Worm (Caenorhabditis elegans): Measurements from ENCODE around the gene clh-6.
"Not testable (repeated sequence)": the region's sequence is repeated elsewhere in the genome, so short reads cannot be mapped to it uniquely, and the experiment has no call there.

Gene clh-6

ce11 chrV:12024273-12024672, 38.9 kb downstream of the clh-6 start (continued):
- TF ChIP-seq rec-8 (tag; optimal IDR thresholded peaks at IDR 0.05), result no peak
- no peak for TF ChIP-seq tbp1 (GFP tag; optimal IDR thresholded peaks at IDR 0.05)
- TF ChIP-seq tlf-1 (GFP tag; optimal IDR thresholded peaks at IDR 0.05), result no peak
- TF ChIP-seq ztf-28 (GFP tag; IDR thresholded peaks at IDR 0.05), result 0 out of 2 replicates have a peak, but pooled peaks have one; percentile 37
- no peak for TF ChIP-seq nhr-90 (tag; optimal IDR thresholded peaks at IDR 0.05)
- no peak for TF ChIP-seq F10E7.11 (tag; optimal IDR thresholded peaks at IDR 0.05)
- no peak for TF ChIP-seq attf-3 (GFP tag; conservative IDR thresholded peaks at IDR 0.05)
- no peak for TF ChIP-seq nhr-27 (tag; optimal IDR thresholded peaks at IDR 0.05)
- TF ChIP-seq lir-1 (GFP tag; conservative IDR thresholded peaks at IDR 0.05), result no peak
- no peak for TF ChIP-seq cebp-2 (GFP tag; IDR thresholded peaks at IDR 0.05)
- no peak for TF ChIP-seq let-607 (tag; optimal IDR thresholded peaks at IDR 0.05)
- no peak for TF ChIP-seq xnd-1 (tag; optimal IDR thresholded peaks at IDR 0.05)
- no peak for TF ChIP-seq ama-1 (optimal IDR thresholded peaks at IDR 0.05)
- no peak for TF ChIP-seq ama-1 (GFP tag; optimal IDR thresholded peaks at IDR 0.05)
- TF ChIP-seq hlh-12 (tag; optimal IDR thresholded peaks at IDR 0.05), result no peak
- TF ChIP-seq K11D2.4 (GFP tag; IDR thresholded peaks at IDR 0.05), result no peak
- no peak for TF ChIP-seq rcor-1 (GFP tag; IDR thresholded peaks at IDR 0.05)
- TF ChIP-seq B0035.1 (tag; optimal IDR thresholded peaks at IDR 0.05), result no peak
- peak; percentile 38; the same call in 1 of the 2 replicates for TF ChIP-seq ceh-100 (GFP tag; IDR thresholded peaks at IDR 0.05)
- TF ChIP-seq him-1 (tag; optimal IDR thresholded peaks at IDR 0.05), result no peak
- TF ChIP-seq madf-3 (GFP tag; IDR thresholded peaks at IDR 0.05), result no peak
- TF ChIP-seq ceh-27 (GFP tag; optimal IDR thresholded peaks at IDR 0.05), result peak; percentile 14
- TF ChIP-seq ets-4 (GFP tag; optimal IDR thresholded peaks at IDR 0.05), result no peak
- TF ChIP-seq ztf-6 (GFP tag; IDR thresholded peaks at IDR 0.05), result no peak
- no peak for TF ChIP-seq B0019.2 (GFP tag; conservative IDR thresholded peaks at IDR 0.05)
- TF ChIP-seq lsy-27 (tag; optimal IDR thresholded peaks at IDR 0.05; ENCODE audit: borderline replicate concordance, insufficient read depth), result no peak

DNA sequence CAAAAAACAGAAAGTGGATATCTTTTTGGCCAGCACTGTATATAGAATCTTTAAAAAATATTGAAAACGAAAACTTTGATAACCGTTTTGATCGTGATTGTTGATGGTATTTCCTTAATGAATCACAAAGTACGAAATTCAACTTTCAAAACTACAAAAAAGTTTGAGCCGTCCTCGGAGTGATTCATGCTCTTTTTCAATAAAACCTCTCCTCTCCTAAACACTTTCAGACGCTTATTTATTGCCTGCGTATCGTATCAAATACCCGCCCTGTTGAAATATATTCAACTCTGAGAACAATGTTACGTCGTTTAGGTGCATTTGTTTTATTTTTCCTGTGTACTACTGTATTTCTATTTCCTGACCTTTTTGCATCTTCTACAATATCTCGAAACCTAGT, 42.2 kb downstream of the clh-6 start:
- TF ChIP-seq ama-1 (optimal IDR thresholded peaks at IDR 0.05) (no peak), ama-1 (GFP tag; optimal IDR thresholded peaks at IDR 0.05) (no peak), nhr-80 (tag; optimal IDR thresholded peaks at IDR 0.05) (peak; percentile 69), lir-1 (GFP tag; conservative IDR thresholded peaks at IDR 0.05) (no peak), ceh-40 (GFP tag; IDR thresholded peaks at IDR 0.05) (no peak), ccch-3 (GFP tag; optimal IDR thresholded peaks at IDR 0.05) (no peak), attf-3 (GFP tag; conservative IDR thresholded peaks at IDR 0.05) (no peak)

ce11 chrV:12020026-12020425, 43.1 kb downstream of the clh-6 start, which contains the start of gene F10C2.3:
F10C2.3 (plus strand) TSS chrV:12020326.
- TF ChIP-seq lin-54 (GFP tag; optimal IDR thresholded peaks at IDR 0.05); C06A6.2 (GFP tag; conservative IDR thresholded peaks at IDR 0.05); rec-8 (tag; optimal IDR thresholded peaks at IDR 0.05): not testable (repeated sequence)

ce11 chrV:12013298-12013697, 49.9 kb downstream of the clh-6 start, which contains the start of gene add-2:
add-2 (minus strand) TSS chrV:12013406.
- TF ChIP-seq tbx-9 (tag; optimal IDR thresholded peaks at IDR 0.05; ENCODE audit: borderline replicate concordance), result no peak
- no peak for TF ChIP-seq nfya-2 (GFP tag; IDR thresholded peaks at IDR 0.05)
- TF ChIP-seq let-607 (tag; optimal IDR thresholded peaks at IDR 0.05), result no peak
- TF ChIP-seq F55B11.4 (tag; optimal IDR thresholded peaks at IDR 0.05; ENCODE audit: borderline replicate concordance, insufficient read depth), result no peak
- TF ChIP-seq ccch-3 (GFP tag; optimal IDR thresholded peaks at IDR 0.05), result no peak
- peak; percentile 21 for TF ChIP-seq nhr-80 (tag; optimal IDR thresholded peaks at IDR 0.05)
- no peak for TF ChIP-seq snpc-4 (GFP tag; optimal IDR thresholded peaks at IDR 0.05)
- TF ChIP-seq snpc-4 (tag; optimal IDR thresholded peaks at IDR 0.05), result no peak
- no peak for TF ChIP-seq ceh-100 (GFP tag; IDR thresholded peaks at IDR 0.05)
- TF ChIP-seq F37B4.10 (GFP tag; IDR thresholded peaks at IDR 0.05), result no peak

All from whole organism, young adult.